Worm (Caenorhabditis elegans) whole organism, L2 larva: ENCODE measurements around the gene dpf-1.

Experiments
- C34F6.9 ChIP-seq: fragments of 150-350 bp; optimal IDR thresholded peaks from 2 replicates; lab custom pipeline; 2014; ENCODE audit warnings: missing biosample characterization, missing genetic modification characterization
- F13H6.1 ChIP-seq: sonication (generic microtip); optimal IDR thresholded peaks from 2 replicates; lab custom pipeline; 2016; ENCODE audit warnings: missing genetic modification characterization, missing compliant biosample characterization
- Y55F3AM.14 ChIP-seq: fragments of 200-800 bp; sonication (Bioruptor generic); optimal IDR thresholded peaks from 2 replicates; lab custom pipeline; 2018; ENCODE audit warnings: mild to moderate bottlenecking, missing genetic modification characterization, missing compliant biosample characterization
- ZK546.5 ChIP-seq: sonication (generic microtip); optimal IDR thresholded peaks from 2 replicates; lab custom pipeline; 2017; ENCODE audit warnings: missing biosample characterization, missing genetic modification characterization
- aly-2 ChIP-seq: fragments of 150-350 bp; optimal IDR thresholded peaks from 2 replicates; lab custom pipeline; 2014; ENCODE audit warnings: missing biosample characterization, missing genetic modification characterization
- ceh-16 ChIP-seq: fragments of 150-350 bp; optimal IDR thresholded peaks from 2 replicates; lab custom pipeline; 2014; ENCODE audit warnings: missing biosample characterization, missing genetic modification characterization
- ceh-82 ChIP-seq: fragments of 150-350 bp; optimal IDR thresholded peaks from 2 replicates; lab custom pipeline; 2014; ENCODE audit warnings: missing biosample characterization, missing genetic modification characterization
- crh-2 ChIP-seq: sonication (generic microtip); optimal IDR thresholded peaks from 2 replicates; lab custom pipeline; 2017; ENCODE audit warnings: missing biosample characterization, missing genetic modification characterization
- dmd-4 ChIP-seq: sonication (generic microtip); optimal IDR thresholded peaks from 2 replicates; lab custom pipeline; 2017; ENCODE audit warnings: missing biosample characterization, missing genetic modification characterization
- egl-27 ChIP-seq: sonication (generic microtip); optimal IDR thresholded peaks from 3 replicates; lab custom pipeline; 2017; ENCODE audit warnings: missing biosample characterization, missing genetic modification reagents, missing genetic modification characterization
- elt-1 ChIP-seq: fragments of 150-350 bp; optimal IDR thresholded peaks from 2 replicates; lab custom pipeline; 2014; ENCODE audit warnings: missing biosample characterization, missing genetic modification characterization
- elt-3 ChIP-seq: sonication (generic microtip); optimal IDR thresholded peaks from 2 replicates; lab custom pipeline; 2017; ENCODE audit warnings: missing biosample characterization, missing genetic modification characterization
- fos-1 ChIP-seq: fragments of 150-350 bp; optimal IDR thresholded peaks from 2 replicates; lab custom pipeline; 2014; ENCODE audit warnings: missing biosample characterization, missing genetic modification characterization
- gmeb-1 ChIP-seq: fragments of 150-350 bp; optimal IDR thresholded peaks from 2 replicates; lab custom pipeline; 2014; ENCODE audit warnings: missing biosample characterization, missing genetic modification characterization
- lin-11 ChIP-seq: fragments of 150-350 bp; sonication (generic microtip); optimal IDR thresholded peaks from 2 replicates; lab custom pipeline; 2014; ENCODE audit warnings: missing biosample characterization, missing genetic modification characterization, inconsistent platforms, mixed read lengths
- lin-13 ChIP-seq: fragments of 150-350 bp; optimal IDR thresholded peaks from 2 replicates; lab custom pipeline; 2014; ENCODE audit warnings: missing biosample characterization, missing genetic modification reagents, missing genetic modification characterization
- lin-39 ChIP-seq: fragments of 150-350 bp; optimal IDR thresholded peaks from 2 replicates; lab custom pipeline; 2014; ENCODE audit warnings: missing biosample characterization, missing genetic modification reagents, missing genetic modification characterization
- mab-5 ChIP-seq: fragments of 150-350 bp; optimal IDR thresholded peaks from 2 replicates; lab custom pipeline; 2014; ENCODE audit warnings: missing biosample characterization, missing genetic modification characterization
- mbf-1 ChIP-seq: sonication (generic microtip); optimal IDR thresholded peaks from 2 replicates; lab custom pipeline; 2017; ENCODE audit warnings: missing biosample characterization, missing genetic modification characterization
- mdl-1 ChIP-seq, 2 experiments: fragments of 150-350 bp in 1 of 2; sonication (generic microtip) in 1 of 2; optimal IDR thresholded peaks; 2 replicates each; lab custom pipeline; 2017; ENCODE audit warnings: missing biosample characterization in 2 of 2, missing genetic modification characterization in 2 of 2
- nhr-10 ChIP-seq: sonication (generic microtip); optimal IDR thresholded peaks from 2 replicates; lab custom pipeline; 2017; ENCODE audit warnings: missing biosample characterization, missing genetic modification characterization
- nhr-11 ChIP-seq: fragments of 150-350 bp; optimal IDR thresholded peaks from 2 replicates; lab custom pipeline; 2014; ENCODE audit warnings: missing biosample characterization, missing genetic modification characterization
- nhr-12 ChIP-seq: fragments of 150-350 bp; optimal IDR thresholded peaks from 2 replicates; lab custom pipeline; 2014; ENCODE audit warnings: missing biosample characterization, missing genetic modification characterization
- nhr-129 ChIP-seq: fragments of 150-350 bp; optimal IDR thresholded peaks from 2 replicates; lab custom pipeline; 2014; ENCODE audit warnings: missing biosample characterization, missing genetic modification characterization
- nhr-21 ChIP-seq: fragments of 150-350 bp; optimal IDR thresholded peaks from 2 replicates; lab custom pipeline; 2014; ENCODE audit warnings: missing biosample characterization, missing genetic modification characterization
- nhr-237 ChIP-seq: fragments of 150-350 bp; optimal IDR thresholded peaks from 2 replicates; lab custom pipeline; 2014; ENCODE audit warnings: missing biosample characterization, missing genetic modification characterization
- nhr-25 ChIP-seq: fragments of 150-350 bp; sonication (generic microtip); optimal IDR thresholded peaks from 3 replicates; lab custom pipeline; 2014; ENCODE audit warnings: missing biosample characterization, missing genetic modification characterization
- nhr-6 ChIP-seq: fragments of 150-350 bp; optimal IDR thresholded peaks from 2 replicates; lab custom pipeline; 2014; ENCODE audit warnings: missing biosample characterization, missing genetic modification characterization
- nhr-77 ChIP-seq: fragments of 150-350 bp; optimal IDR thresholded peaks from 2 replicates; lab custom pipeline; 2014; ENCODE audit warnings: missing biosample characterization, missing genetic modification characterization
- sem-4 ChIP-seq: fragments of 150-350 bp; optimal IDR thresholded peaks from 2 replicates; lab custom pipeline; 2014; ENCODE audit warnings: missing biosample characterization, missing genetic modification reagents, missing genetic modification characterization
- skn-1 ChIP-seq: sonication (generic microtip); optimal IDR thresholded peaks from 2 replicates; lab custom pipeline; 2017; ENCODE audit warnings: missing biosample characterization, missing genetic modification characterization
- sma-3 ChIP-seq: sonication (generic microtip); optimal IDR thresholded peaks from 2 replicates; lab custom pipeline; 2016; ENCODE audit warnings: missing genetic modification reagents, missing genetic modification characterization, missing compliant biosample characterization
- sma-9 ChIP-seq, 2 experiments: fragments of 150-350 bp in 1 of 2; sonication (generic microtip) in 1 of 2; optimal IDR thresholded peaks; 2 replicates each; lab custom pipeline; 2014 to 2016; ENCODE audit warnings: missing genetic modification characterization in 2 of 2, mild to moderate bottlenecking in 1 of 2, missing biosample characterization in 1 of 2, missing compliant biosample characterization in 1 of 2, missing genetic modification reagents in 1 of 2, moderate library complexity in 1 of 2
- snpc-4 ChIP-seq: fragments of 150-350 bp; optimal IDR thresholded peaks from 2 replicates; lab custom pipeline; 2014; ENCODE audit warnings: missing biosample characterization, missing genetic modification characterization
- unc-39 ChIP-seq: fragments of 150-350 bp; optimal IDR thresholded peaks from 2 replicates; lab custom pipeline; 2014; ENCODE audit warnings: missing biosample characterization, missing genetic modification characterization
- unc-55 ChIP-seq: fragments of 150-350 bp; sonication (generic microtip); optimal IDR thresholded peaks from 3 replicates; lab custom pipeline; 2014; ENCODE audit warnings: missing biosample characterization, missing genetic modification reagents, missing genetic modification characterization
- ztf-1 ChIP-seq: fragments of 200-800 bp; sonication (Bioruptor generic); conservative IDR thresholded peaks from 2 replicates; pipeline ENCODE4 v1.3.6; 2022; ENCODE audit warnings: missing genetic modification characterization, missing compliant biosample characterization
- ztf-4 ChIP-seq: fragments of 150-350 bp; optimal IDR thresholded peaks from 2 replicates; lab custom pipeline; 2014; ENCODE audit warnings: missing biosample characterization, missing genetic modification characterization

The dpf-1 gene

ce11 chrV:15495169-15495568, 24.0 kb downstream of the dpf-1 start, which contains the start of gene srh-219:
TSS of gene srh-219 (plus strand) at chrV:15495469.
- TF ChIP-seq nhr-6 (tag; lab: Kevin White, UChicago) (no peak), ztf-1 (GFP tag; lab: Robert Waterston, UW) (no peak), ceh-82 (tag; lab: Kevin White, UChicago) (no peak), ZK546.5 (tag; lab: Kevin White, UChicago) (no peak), mdl-1 (tag; optimal IDR thresholded peaks at IDR 0.05; lab: Kevin White, UChicago) (no peak), nhr-10 (tag; lab: Kevin White, UChicago) (no peak), aly-2 (tag; lab: Kevin White, UChicago) (no peak), C34F6.9 (tag; lab: Kevin White, UChicago) (no peak), mab-5 (tag; lab: Kevin White, UChicago) (no peak), fos-1 (tag; lab: Kevin White, UChicago) (no peak), skn-1 (tag; lab: Kevin White, UChicago) (no peak), lin-13 (GFP tag; lab: Kevin White, UChicago) (no peak), snpc-4 (tag; lab: Kevin White, UChicago) (no peak), Y55F3AM.14 (no peak), egl-27 (tag; lab: Kevin White, UChicago) (no peak), nhr-129 (no peak), ceh-16 (tag; lab: Kevin White, UChicago) (no peak), gmeb-1 (tag; lab: Kevin White, UChicago) (no peak), sem-4 (tag; lab: Kevin White, UChicago) (no peak)
- TF ChIP-seq, all 48 proteins: peak for 0

- no peak for TF ChIP-seq ZK546.5 (tag; lab: Kevin White, UChicago)
- TF ChIP-seq nhr-237 (tag; lab: Kevin White, UChicago) = no peak
- no peak for TF ChIP-seq ceh-16 (tag; lab: Kevin White, UChicago)
- peak; percentile 22 for TF ChIP-seq egl-27 (tag; lab: Kevin White, UChicago)
- peak; percentile 17 for TF ChIP-seq skn-1 (tag; lab: Kevin White, UChicago)
- TF ChIP-seq crh-2 = peak; percentile 42
- TF ChIP-seq unc-55 (GFP tag; lab: Kevin White, UChicago) = no peak
- TF ChIP-seq nhr-129 = peak; percentile 52
- no peak for TF ChIP-seq dmd-4 (tag; lab: Kevin White, UChicago)
- TF ChIP-seq sma-3 = no peak
- peak; percentile 72 for TF ChIP-seq sma-9 (GFP tag; optimal IDR thresholded peaks at IDR 0.05; lab: Kevin White, UChicago)
- no peak for TF ChIP-seq sma-9 (tag; optimal IDR thresholded peaks at IDR 0.05; lab: Kevin White, UChicago)
- TF ChIP-seq C34F6.9 (tag; lab: Kevin White, UChicago) = no peak
- peak; percentile 68 for TF ChIP-seq gmeb-1 (tag; lab: Kevin White, UChicago)
- no peak for TF ChIP-seq mbf-1 (tag; lab: Kevin White, UChicago)
- TF ChIP-seq lin-11 (tag; lab: Kevin White, UChicago) = no peak
- TF ChIP-seq fos-1 (tag; lab: Kevin White, UChicago) = peak; percentile 90
- TF ChIP-seq F13H6.1 (tag; lab: Kevin White, UChicago) = peak; percentile 82
Measured at ce11 chrV:15497731-15498130, 26.6 kb downstream of the dpf-1 start.

ce11 chrV:15498434-15498833, 27.3 kb downstream of the dpf-1 start, which contains the start of gene C06B8.7:
TSS of gene C06B8.7 (plus strand) at chrV:15498734.
- TF ChIP-seq lin-39 (tag; lab: Kevin White, UChicago) (no peak), sem-4 (tag; lab: Kevin White, UChicago) (no peak), nhr-6 (tag; lab: Kevin White, UChicago) (no peak), ztf-1 (GFP tag; lab: Robert Waterston, UW) (no peak), elt-3 (no peak), ztf-4 (tag; lab: Kevin White, UChicago) (no peak), nhr-12 (tag; lab: Kevin White, UChicago) (no peak), unc-39 (tag; lab: Kevin White, UChicago) (no peak), mab-5 (tag; lab: Kevin White, UChicago) (no peak), elt-1 (tag; lab: Kevin White, UChicago) (no peak), nhr-77 (tag; lab: Kevin White, UChicago) (no peak), skn-1 (tag; lab: Kevin White, UChicago) (no peak), fos-1 (tag; lab: Kevin White, UChicago) (no peak), C34F6.9 (tag; lab: Kevin White, UChicago) (no peak), egl-27 (tag; lab: Kevin White, UChicago) (no peak), nhr-21 (tag; lab: Kevin White, UChicago) (no peak), nhr-25 (no peak), ceh-82 (tag; lab: Kevin White, UChicago) (no peak), nhr-11 (tag; lab: Kevin White, UChicago) (no peak), snpc-4 (tag; lab: Kevin White, UChicago) (no peak)
